Worm (Caenorhabditis elegans) whole organism, L3 larva: ENCODE data around the gene ZK354.2.

Experiments used
- R02D3.7 ChIP-seq: fragments of 150-350 bp; optimal IDR thresholded peaks from 2 replicates; lab custom pipeline; 2014; ENCODE audit warnings: missing biosample characterization, missing genetic modification characterization
- fos-1 ChIP-seq: fragments of 150-350 bp; optimal IDR thresholded peaks from 2 replicates; lab custom pipeline; 2014; ENCODE audit warnings: missing biosample characterization, missing genetic modification characterization
- lin-39 ChIP-seq: fragments of 150-350 bp; optimal IDR thresholded peaks from 2 replicates; lab custom pipeline; 2018; ENCODE audit warnings: missing biosample characterization, missing genetic modification reagents, missing genetic modification characterization
- lsy-12 ChIP-seq: sonication (generic microtip); optimal IDR thresholded peaks from 2 replicates; lab custom pipeline; 2016; ENCODE audit warnings: mild to moderate bottlenecking, missing genetic modification characterization, missing compliant biosample characterization
- mdl-1 ChIP-seq: fragments of 150-350 bp; optimal IDR thresholded peaks from 2 replicates; lab custom pipeline; 2014; ENCODE audit warnings: missing biosample characterization, missing genetic modification characterization
- nhr-67 ChIP-seq: fragments of 150-350 bp; optimal IDR thresholded peaks from 2 replicates; lab custom pipeline; 2014; ENCODE audit warnings: missing biosample characterization, missing genetic modification characterization
- nhr-77 ChIP-seq: fragments of 150-350 bp; optimal IDR thresholded peaks from 2 replicates; lab custom pipeline; 2014; ENCODE audit warnings: missing biosample characterization, missing genetic modification characterization
- skn-1 ChIP-seq: fragments of 150-350 bp; optimal IDR thresholded peaks from 2 replicates; lab custom pipeline; 2014; ENCODE audit warnings: missing biosample characterization, missing genetic modification characterization
- snpc-4 ChIP-seq: fragments of 150-350 bp; optimal IDR thresholded peaks from 2 replicates; lab custom pipeline; 2014; ENCODE audit warnings: missing biosample characterization, missing genetic modification characterization
- unc-39 ChIP-seq: sonication (generic microtip); optimal IDR thresholded peaks from 4 replicates; lab custom pipeline; 2017; ENCODE audit warnings: missing biosample characterization, missing genetic modification characterization
- ztf-4 ChIP-seq: fragments of 150-350 bp; optimal IDR thresholded peaks from 2 replicates; lab custom pipeline; 2014; ENCODE audit warnings: missing biosample characterization, missing genetic modification characterization

ce11 chrIV:5268803-5269202, 44.4 kb upstream of the ZK354.2 start, which contains the start of gene F36H12.4:
- no peak for TF ChIP-seq lin-39
- no peak for TF ChIP-seq ztf-4 (tag; lab: Kevin White, UChicago)
- TF ChIP-seq fos-1 (tag; lab: Kevin White, UChicago): no peak
- TF ChIP-seq snpc-4 (tag; lab: Kevin White, UChicago): no peak
- TF ChIP-seq R02D3.7 (tag; lab: Kevin White, UChicago): no peak
- no peak for TF ChIP-seq lsy-12 (tag; lab: Kevin White, UChicago)
- no peak for TF ChIP-seq skn-1 (tag; lab: Kevin White, UChicago)
- TF ChIP-seq mdl-1 (tag; lab: Kevin White, UChicago): no peak
- TF ChIP-seq nhr-77 (tag; lab: Kevin White, UChicago): no peak
- TF ChIP-seq nhr-67: no peak
- no peak for TF ChIP-seq unc-39 (tag; lab: Kevin White, UChicago)
